Fruit fly (Drosophila melanogaster) whole organism: ENCODE measurements around the gene CG17233.

Experiments
- Dll ChIP-seq: fragments of >200 bp; optimal IDR thresholded peaks from 2 replicates; lab custom pipeline; 2017
- psq ChIP-seq: fragments of >200 bp; optimal IDR thresholded peaks from 2 replicates; lab custom pipeline; 2017

dm6 chr3L:20247513-20248173 lies 5.9 kb upstream of the CG17233 start, which contains the start of gene rdgC:
- TF ChIP-seq Dll (lab: Kevin White, UChicago): no peak
- no peak for TF ChIP-seq psq
